Worm (Caenorhabditis elegans): ENCODE data around the gene T26H8.4.

ce11 chrV:15259904-15260303 lies 46.7 kb downstream of the T26H8.4 start, which contains the start of gene M01B2.8:
- TF ChIP-seq rnt-1 (tag; optimal IDR thresholded peaks at IDR 0.05) (no peak), ceh-18 (tag; optimal IDR thresholded peaks at IDR 0.05) (no peak), dve-1 (tag; optimal IDR thresholded peaks at IDR 0.05) (no peak)
